Worm (Caenorhabditis elegans) whole organism, L3 larva: ENCODE data around the gene clec-196.
A peak's percentile ranks its signal among the peaks of the same experiment; 100 is the strongest.

ENCODE experiments used
- egl-5 ChIP-seq: fragments of 150-350 bp; optimal IDR thresholded peaks from 2 replicates; lab custom pipeline; 2017; ENCODE audit warnings: missing biosample characterization, missing genetic modification reagents, missing genetic modification characterization, inconsistent platforms
- elt-2 ChIP-seq: sonication (generic microtip); optimal IDR thresholded peaks from 2 replicates; lab custom pipeline; 2016; ENCODE audit warnings: missing genetic modification reagents, mild to moderate bottlenecking, missing genetic modification characterization, missing compliant biosample characterization
- pqm-1 ChIP-seq: fragments of 150-350 bp; optimal IDR thresholded peaks from 2 replicates; lab custom pipeline; 2017; ENCODE audit warnings: missing biosample characterization, missing genetic modification characterization, inconsistent platforms

Gene clec-196

ce11 chrIV:17320445-17320844 lies 43.7 kb downstream of the clec-196 start, which contains the start of gene C49C3.4:
Gene C49C3.4 (plus strand): TSS chrIV:17320795.
- peak; percentile 20 for TF ChIP-seq pqm-1 (tag; lab: Kevin White, UChicago)
- no peak for TF ChIP-seq egl-5 (tag; lab: Kevin White, UChicago)
- TF ChIP-seq elt-2 (tag; lab: Kevin White, UChicago), result peak; percentile 70
- TF ChIP-seq, all 47 proteins: peak for 2
